Fruit fly (Drosophila melanogaster) whole organism, embryonic: ENCODE results near the gene CG32944.

Source experiments
- Bteb2 ChIP-seq: fragments of 200-800 bp; sonication (Bioruptor generic); optimal IDR thresholded peaks from 2 replicates; lab custom pipeline; 2016; ENCODE audit warnings: missing biosample characterization, missing genetic modification characterization
- CG1024 ChIP-seq: fragments of 200-800 bp; sonication (Bioruptor generic); IDR thresholded peaks from 2 replicates; pipeline ENCODE4 v1.3.6; 2022; ENCODE audit warnings: missing biosample characterization, missing genetic modification characterization
- CG10274 ChIP-seq: fragments of 200-800 bp; sonication (Bioruptor generic); optimal IDR thresholded peaks from 3 replicates; lab custom pipeline; 2017; ENCODE audit warnings: missing biosample characterization, mild to moderate bottlenecking, missing genetic modification characterization
- CG10543 ChIP-seq: fragments of 200-800 bp; sonication (Bioruptor generic); optimal IDR thresholded peaks from 3 replicates; lab custom pipeline; 2017; ENCODE audit warnings: missing biosample characterization, mild to moderate bottlenecking, missing genetic modification characterization, moderate library complexity
- CG10979 ChIP-seq: fragments of 200-800 bp; sonication (Bioruptor generic); optimal IDR thresholded peaks from 2 replicates; lab custom pipeline; 2018; ENCODE audit warnings: missing biosample characterization, mild to moderate bottlenecking, missing genetic modification characterization, moderate library complexity
- CG14441 ChIP-seq: fragments of 200-800 bp; sonication (Bioruptor generic); IDR thresholded peaks from 2 replicates; pipeline ENCODE4 v1.3.6; 2022; ENCODE audit warnings: missing biosample characterization, missing genetic modification characterization
- CG17829 ChIP-seq: fragments of 200-800 bp; optimal IDR thresholded peaks from 2 replicates; lab custom pipeline; 2019; ENCODE audit warnings: missing biosample characterization, mild to moderate bottlenecking, missing genetic modification characterization, moderate library complexity
- CG2199 ChIP-seq: fragments of 200-800 bp; sonication (Bioruptor generic); IDR thresholded peaks from 3 replicates; pipeline ENCODE4 v1.3.6; 2022; ENCODE audit warnings: missing biosample characterization, missing genetic modification characterization
- CG2678 ChIP-seq: fragments of 200-800 bp; sonication (Bioruptor generic); optimal IDR thresholded peaks from 3 replicates; lab custom pipeline; 2019; ENCODE audit warnings: missing biosample characterization, mild to moderate bottlenecking, missing genetic modification characterization, moderate library complexity
- CG2889 ChIP-seq: fragments of 200-800 bp; sonication (Bioruptor generic); IDR thresholded peaks from 3 replicates; pipeline ENCODE4 v1.3.6; 2022; ENCODE audit warnings: missing biosample characterization, missing genetic modification characterization
- CG33213 ChIP-seq: fragments of 200-800 bp; sonication (Bioruptor generic); optimal IDR thresholded peaks from 3 replicates; lab custom pipeline; 2016; ENCODE audit warnings: missing biosample characterization, missing genetic modification characterization
- CG34376 ChIP-seq: fragments of 200-800 bp; sonication (Bioruptor generic); optimal IDR thresholded peaks from 2 replicates; lab custom pipeline; 2018; ENCODE audit warnings: missing biosample characterization, mild to moderate bottlenecking, missing genetic modification characterization
- CG3995 ChIP-seq: fragments of 200-800 bp; sonication (Bioruptor generic); optimal IDR thresholded peaks from 3 replicates; lab custom pipeline; 2016; ENCODE audit warnings: missing biosample characterization, missing genetic modification characterization
- CG4404 ChIP-seq: fragments of 200-800 bp; sonication (Bioruptor generic); IDR thresholded peaks from 2 replicates; pipeline ENCODE4 v1.3.6; 2022; ENCODE audit warnings: missing biosample characterization, missing genetic modification characterization
- CG4854 ChIP-seq: fragments of 200-800 bp; sonication (Bioruptor generic); optimal IDR thresholded peaks from 2 replicates; lab custom pipeline; 2016; ENCODE audit warnings: missing biosample characterization, missing genetic modification characterization, inconsistent platforms
- CG7271 ChIP-seq: fragments of 200-800 bp; sonication (Bioruptor generic); optimal IDR thresholded peaks from 2 replicates; lab custom pipeline; 2018; ENCODE audit warnings: missing biosample characterization, mild to moderate bottlenecking, missing genetic modification characterization, moderate library complexity
- Chrac-16 ChIP-seq: fragments of 200-800 bp; sonication (Bioruptor generic); optimal IDR thresholded peaks from 3 replicates; lab custom pipeline; 2016; ENCODE audit warnings: missing biosample characterization, missing genetic modification characterization
- D19A ChIP-seq: fragments of 200-800 bp; optimal IDR thresholded peaks from 3 replicates; lab custom pipeline; 2019; ENCODE audit warnings: missing biosample characterization, mild to moderate bottlenecking, missing genetic modification characterization, moderate library complexity
- E2f2 ChIP-seq: fragments of 200-800 bp; sonication (Bioruptor generic); IDR thresholded peaks from 2 replicates; pipeline ENCODE4 v1.3.6; 2022; ENCODE audit warnings: missing biosample characterization, missing genetic modification characterization
- GATAe ChIP-seq: fragments of 200-800 bp; sonication (Bioruptor generic); conservative IDR thresholded peaks from 2 replicates; pipeline ENCODE4 v1.3.6; 2022; ENCODE audit warnings: missing biosample characterization, missing genetic modification characterization
- MBD-R2 ChIP-seq: fragments of 200-800 bp; sonication (Bioruptor generic); IDR thresholded peaks from 2 replicates; pipeline ENCODE4 v1.3.6; 2022; ENCODE audit warnings: missing biosample characterization, missing genetic modification characterization
- Med ChIP-seq: fragments of 200-800 bp; sonication (Bioruptor generic); peaks from one replicate; lab custom pipeline; 2016; ENCODE audit warnings: missing biosample characterization, missing genetic modification characterization, mild to moderate bottlenecking, inconsistent platforms, moderate library complexity
- Mes4 ChIP-seq: fragments of 200-800 bp; sonication (Bioruptor generic); optimal IDR thresholded peaks from 2 replicates; lab custom pipeline; 2016; ENCODE audit warnings: missing biosample characterization, missing genetic modification characterization
- NC2α ChIP-seq: fragments of 200-800 bp; sonication (Bioruptor generic); optimal IDR thresholded peaks from 2 replicates; lab custom pipeline; 2016; ENCODE audit warnings: missing biosample characterization, missing genetic modification characterization
- PHDP ChIP-seq: fragments of 200-800 bp; sonication (Bioruptor generic); optimal IDR thresholded peaks from 3 replicates; lab custom pipeline; 2018; ENCODE audit warnings: missing biosample characterization, mild to moderate bottlenecking, missing genetic modification characterization, moderate library complexity
- Xbp1 ChIP-seq: fragments of 200-800 bp; sonication (Bioruptor generic); optimal IDR thresholded peaks from 3 replicates; lab custom pipeline; 2016; ENCODE audit warnings: missing biosample characterization, mild to moderate bottlenecking, missing genetic modification characterization
- amos ChIP-seq: fragments of 200-800 bp; sonication (Bioruptor generic); IDR thresholded peaks from 2 replicates; pipeline ENCODE4 v1.3.6; 2022; ENCODE audit warnings: missing biosample characterization, missing genetic modification characterization; ENCODE audit not compliant: partially characterized antibody
- bcd ChIP-seq: fragments of 200-800 bp; sonication (Bioruptor generic); optimal IDR thresholded peaks from 2 replicates; lab custom pipeline; 2017; ENCODE audit warnings: missing biosample characterization, mild to moderate bottlenecking, missing genetic modification characterization
- chm ChIP-seq: fragments of 200-800 bp; sonication (Bioruptor generic); IDR thresholded peaks from 2 replicates; pipeline ENCODE4 v1.3.6; 2022; ENCODE audit warnings: missing biosample characterization, missing genetic modification characterization
- corto ChIP-seq: fragments of 200-800 bp; sonication (Bioruptor generic); optimal IDR thresholded peaks from 2 replicates; lab custom pipeline; 2016; ENCODE audit warnings: missing biosample characterization, mild to moderate bottlenecking, missing genetic modification characterization, moderate library complexity
- cwo ChIP-seq: fragments of 200-800 bp; sonication (Bioruptor generic); optimal IDR thresholded peaks from 3 replicates; lab custom pipeline; 2017; ENCODE audit warnings: missing biosample characterization, missing genetic modification characterization, mild to moderate bottlenecking, moderate library complexity, missing genetic modification reagents
- da ChIP-seq: fragments of 200-800 bp; sonication (Bioruptor generic); optimal IDR thresholded peaks from 2 replicates; lab custom pipeline; 2016; ENCODE audit warnings: missing biosample characterization, missing genetic modification characterization
- dati ChIP-seq: fragments of 200-800 bp; sonication (Bioruptor generic); IDR thresholded peaks from 2 replicates; pipeline ENCODE4 v1.3.6; 2022; ENCODE audit warnings: missing biosample characterization, missing genetic modification characterization
- dpn ChIP-seq, 2 experiments: fragments of 200-800 bp; sonication (Bioruptor generic); optimal IDR thresholded peaks; 3 replicates each; lab custom pipeline; 2016; ENCODE audit warnings: missing biosample characterization in 2 of 2, missing genetic modification characterization in 2 of 2
- ems ChIP-seq: fragments of 200-800 bp; sonication (Bioruptor generic); optimal IDR thresholded peaks from 3 replicates; lab custom pipeline; 2016; ENCODE audit warnings: missing biosample characterization, missing genetic modification characterization
- eve ChIP-seq, 2 experiments: fragments of >200 bp; optimal IDR thresholded peaks; 2 replicates each; lab custom pipeline; 2017; ENCODE audit warnings: missing biosample characterization in 2 of 2, missing genetic modification characterization in 2 of 2
- fd102C ChIP-seq: fragments of 200-800 bp; sonication (Bioruptor generic); optimal IDR thresholded peaks from 2 replicates; lab custom pipeline; 2018; ENCODE audit warnings: missing biosample characterization, mild to moderate bottlenecking, missing genetic modification characterization, moderate library complexity
- grau ChIP-seq: fragments of 200-800 bp; optimal IDR thresholded peaks from 3 replicates; lab custom pipeline; 2019; ENCODE audit warnings: missing biosample characterization, mild to moderate bottlenecking, missing genetic modification characterization, moderate library complexity
- hb ChIP-seq: fragments of 200-800 bp; sonication (Bioruptor generic); IDR thresholded peaks from 3 replicates; pipeline ENCODE4 v1.3.6; 2022; ENCODE audit warnings: missing biosample characterization, missing genetic modification characterization; ENCODE audit not compliant: partially characterized antibody
- klu ChIP-seq: fragments of 200-800 bp; sonication (Bioruptor generic); IDR thresholded peaks from 2 replicates; pipeline ENCODE4 v1.3.6; 2022; ENCODE audit warnings: missing biosample characterization, missing genetic modification characterization
- lilli ChIP-seq: fragments of 200-800 bp; sonication (Bioruptor generic); optimal IDR thresholded peaks from 3 replicates; lab custom pipeline; 2016; ENCODE audit warnings: missing biosample characterization, missing genetic modification characterization
- lola ChIP-seq, 3 experiments: fragments of >200 bp in 2 of 3; fragments of 200-800 bp in 1 of 3; sonication (Bioruptor generic) in 1 of 3; optimal IDR thresholded peaks; 2 replicates each; lab custom pipeline; 2017 to 2019; ENCODE audit warnings: missing biosample characterization in 3 of 3, missing genetic modification characterization in 3 of 3, mild to moderate bottlenecking in 1 of 3, moderate library complexity in 1 of 3
- lov ChIP-seq, 2 experiments: fragments of 200-800 bp in 1 of 2; fragments of >200 bp in 1 of 2; sonication (Bioruptor generic) in 1 of 2; IDR thresholded peaks in 1 of 2; optimal IDR thresholded peaks in 1 of 2; 2 replicates in 1 of 2; 3 replicates in 1 of 2; pipeline versions ENCODE4 v1.3.6 to Lab custom; 2017 to 2022; ENCODE audit warnings: missing biosample characterization in 1 of 2, missing genetic modification characterization in 1 of 2
- mirr ChIP-seq: fragments of 200-800 bp; sonication (Bioruptor generic); optimal IDR thresholded peaks from 3 replicates; lab custom pipeline; 2018; ENCODE audit warnings: missing biosample characterization, mild to moderate bottlenecking, missing genetic modification characterization
- phol ChIP-seq: fragments of 200-800 bp; sonication (Bioruptor generic); optimal IDR thresholded peaks from 3 replicates; lab custom pipeline; 2018; ENCODE audit warnings: missing biosample characterization, mild to moderate bottlenecking, missing genetic modification characterization, moderate library complexity
- rib ChIP-seq: fragments of 200-800 bp; sonication (Bioruptor generic); IDR thresholded peaks from 2 replicates; pipeline ENCODE4 v1.3.6; 2022; ENCODE audit warnings: missing biosample characterization, missing genetic modification characterization
- slou ChIP-seq: fragments of 200-800 bp; sonication (Bioruptor generic); optimal IDR thresholded peaks from 3 replicates; lab custom pipeline; 2016; ENCODE audit warnings: missing biosample characterization, missing genetic modification characterization
- sug ChIP-seq: fragments of 200-800 bp; optimal IDR thresholded peaks from 2 replicates; lab custom pipeline; 2019; ENCODE audit warnings: missing biosample characterization, mild to moderate bottlenecking, missing genetic modification characterization, moderate library complexity
- wdn ChIP-seq: fragments of 200-800 bp; sonication (Bioruptor generic); IDR thresholded peaks from 2 replicates; pipeline ENCODE4 v1.3.6; 2022; ENCODE audit warnings: missing biosample characterization, missing genetic modification characterization

Gene CG32944

dm6 chr3R:4403706-4404392 is 15.5 kb downstream of the CG32944 start (continued):
- no peak for TF ChIP-seq Xbp1 (GFP tag; lab: Kevin White, UChicago)
- no peak for TF ChIP-seq CG1024 (GFP tag; lab: Robert Waterston, UW)
- TF ChIP-seq CG2678 (tag; lab: Kevin White, UChicago) = peak; percentile 32
- TF ChIP-seq CG17829 (tag; lab: Kevin White, UChicago) = no peak
- peak; percentile 9 for TF ChIP-seq CG10274 (GFP tag; lab: Kevin White, UChicago)
- TF ChIP-seq ems = peak; percentile 8
- TF ChIP-seq klu (GFP tag; lab: Robert Waterston, UW) = no peak
- no peak for TF ChIP-seq NC2α
- peak; percentile 88 for TF ChIP-seq rib (GFP tag; lab: Robert Waterston, UW)
- no peak for TF ChIP-seq wdn (GFP tag; lab: Robert Waterston, UW)
- TF ChIP-seq amos = 0 out of 2 replicates have a peak, but pooled peaks have one; percentile 15
- TF ChIP-seq lilli = peak; percentile 6
- no peak for TF ChIP-seq slou (GFP tag; lab: Kevin White, UChicago)
- TF ChIP-seq cwo (GFP tag; lab: Kevin White, UChicago) = peak; percentile 35
- peak; percentile 65 for TF ChIP-seq sug (tag; lab: Kevin White, UChicago)
- no peak for TF ChIP-seq bcd (GFP tag; lab: Kevin White, UChicago)
- peak; percentile 13 for TF ChIP-seq PHDP (tag; lab: Kevin White, UChicago)
- peak; percentile 86 for TF ChIP-seq Med (GFP tag; lab: Kevin White, UChicago)
- no peak for TF ChIP-seq D19A (tag; lab: Kevin White, UChicago)
- no peak for TF ChIP-seq dati (GFP tag; lab: Robert Waterston, UW)
- no peak for TF ChIP-seq hb
- 0 out of 3 replicates have a peak, but pooled peaks have one; percentile 58 for TF ChIP-seq CG2199
- no peak for TF ChIP-seq CG14441
- TF ChIP-seq lola (GFP tag; optimal IDR thresholded peaks at IDR 0.05; lab: Kevin White, UChicago) = peak in 1 of 3 experiments; percentile 11
- TF ChIP-seq dpn (GFP tag; optimal IDR thresholded peaks at IDR 0.05; lab: Kevin White, UChicago) = peak in 1 of 2 experiments; percentile 39
- TF ChIP-seq CG10543 (GFP tag; lab: Kevin White, UChicago) = peak; percentile 35
- 0 out of 2 replicates have a peak, but pooled peaks have one; percentile 4 for TF ChIP-seq E2f2 (GFP tag; lab: Robert Waterston, UW)
- TF ChIP-seq chm (GFP tag; lab: Robert Waterston, UW) = peak; percentile 28; the same call in 1 of the 2 replicates
- TF ChIP-seq Chrac-16 (GFP tag; lab: Kevin White, UChicago) = peak; percentile 5
- no peak for TF ChIP-seq CG33213 (GFP tag; lab: Kevin White, UChicago)
- TF ChIP-seq Mes4 (GFP tag; lab: Kevin White, UChicago) = no peak
- TF ChIP-seq CG3995 = peak; percentile 18
- TF ChIP-seq CG2889 (GFP tag; lab: Robert Waterston, UW) = no peak
- peak; percentile 77 for TF ChIP-seq CG34376 (GFP tag; lab: Kevin White, UChicago)
- TF ChIP-seq GATAe (GFP tag; lab: Robert Waterston, UW) = peak; percentile 54
- no peak for TF ChIP-seq corto (GFP tag; lab: Kevin White, UChicago)
- TF ChIP-seq Bteb2 (GFP tag; lab: Kevin White, UChicago) = no peak
- TF ChIP-seq mirr (GFP tag; lab: Kevin White, UChicago) = peak; percentile 37
- 0 out of 2 replicates have a peak, but pooled peaks have one; percentile 17 for TF ChIP-seq MBD-R2
- TF ChIP-seq fd102C (GFP tag; lab: Kevin White, UChicago) = no peak
- TF ChIP-seq CG7271 (tag; lab: Kevin White, UChicago) = no peak
- TF ChIP-seq phol (tag; lab: Kevin White, UChicago) = no peak
- TF ChIP-seq CG10979 (tag; lab: Kevin White, UChicago) = no peak
- TF ChIP-seq CG4854 = no peak
- TF ChIP-seq grau (tag; lab: Kevin White, UChicago) = peak; percentile 79
- TF ChIP-seq da = no peak
- TF ChIP-seq eve (GFP tag; optimal IDR thresholded peaks at IDR 0.05; lab: Kevin White, UChicago) = no peak
- TF ChIP-seq lov (optimal IDR thresholded peaks at IDR 0.05; lab: Kevin White, UChicago) = no peak
- TF ChIP-seq lov (GFP tag; IDR thresholded peaks at IDR 0.05; lab: Robert Waterston, UW) = 0 out of 3 replicates have a peak, but pooled peaks have one; percentile 55
- no peak for TF ChIP-seq CG4404 (GFP tag; lab: Robert Waterston, UW)
